Worm (Caenorhabditis elegans) whole organism, midembryonic: ENCODE data around the gene ceh-32.

Source experiments
- T22C8.4 ChIP-seq: fragments of 200-800 bp; sonication (Bioruptor generic); IDR thresholded peaks from 2 replicates; pipeline ENCODE4 v1.3.6; 2022; ENCODE audit warnings: missing genetic modification characterization, missing compliant biosample characterization
- cog-1 ChIP-seq: sonication (generic microtip); optimal IDR thresholded peaks from 2 replicates; lab custom pipeline; 2016; ENCODE audit warnings: missing genetic modification characterization, missing compliant biosample characterization
- flt-1 ChIP-seq: fragments of 200-800 bp; sonication (Bioruptor generic); IDR thresholded peaks from 2 replicates; pipeline ENCODE4 v1.3.6; 2022; ENCODE audit warnings: missing genetic modification characterization, missing compliant biosample characterization
- klf-2 ChIP-seq: fragments of 200-800 bp; sonication (Bioruptor generic); conservative IDR thresholded peaks from 2 replicates; pipeline ENCODE4 v1.3.6; 2022; ENCODE audit warnings: missing genetic modification reagents, missing genetic modification characterization, missing compliant biosample characterization
- med-1 ChIP-seq: sonication (generic microtip); optimal IDR thresholded peaks from 2 replicates; lab custom pipeline; 2017; ENCODE audit warnings: missing genetic modification characterization, mild to moderate bottlenecking, missing compliant biosample characterization, antibody characterized with exemption, missing genetic modification reagents; ENCODE audit not compliant: insufficient read depth
- ref-1 ChIP-seq: fragments of 200-800 bp; sonication (Bioruptor generic); conservative IDR thresholded peaks from 2 replicates; pipeline ENCODE4 v1.3.6; 2022; ENCODE audit warnings: missing genetic modification reagents, missing genetic modification characterization, missing compliant biosample characterization
- tab-1 ChIP-seq: fragments of 200-800 bp; sonication (Bioruptor generic); IDR thresholded peaks from 2 replicates; pipeline ENCODE4 v1.3.6; 2022; ENCODE audit warnings: missing genetic modification characterization, missing compliant biosample characterization
- ztf-23 ChIP-seq: fragments of 200-800 bp; sonication (Bioruptor generic); IDR thresholded peaks from 2 replicates; pipeline ENCODE4 v1.3.6; 2022; ENCODE audit warnings: missing genetic modification reagents, missing genetic modification characterization, missing compliant biosample characterization
- ztf-29 ChIP-seq: fragments of 200-800 bp; sonication (Bioruptor generic); IDR thresholded peaks from 2 replicates; pipeline ENCODE4 v1.3.6; 2022; ENCODE audit warnings: missing genetic modification reagents, missing genetic modification characterization, missing compliant biosample characterization

The ceh-32 gene

DNA sequence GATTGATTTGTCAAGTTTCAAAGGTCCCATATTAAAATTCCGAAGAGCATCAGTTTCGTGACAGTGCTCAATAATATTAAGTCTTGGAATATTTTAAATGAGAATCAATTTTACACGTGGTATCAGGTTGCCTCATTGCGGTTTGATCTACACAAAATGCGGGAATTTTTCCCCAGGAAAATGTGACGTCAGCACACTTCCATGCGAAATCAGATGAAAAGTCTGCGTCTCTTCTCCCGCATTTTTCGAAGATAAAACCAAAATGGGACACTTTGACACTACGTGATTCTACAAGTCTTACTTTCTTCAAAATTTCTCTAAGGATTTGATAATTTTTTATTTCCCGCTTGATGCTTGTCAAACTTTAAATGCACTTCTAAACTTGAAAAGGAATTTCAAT lies 17.7 kb upstream of the ceh-32 start:
- TF ChIP-seq T22C8.4 (GFP tag; lab: Robert Waterston, UW) (no peak), cog-1 (tag; lab: Kevin White, UChicago) (no peak), ztf-29 (no peak), tab-1 (GFP tag; lab: Robert Waterston, UW) (no peak), flt-1 (no peak), ref-1 (GFP tag; lab: Robert Waterston, UW) (no peak), ztf-23 (no peak), med-1 (GFP tag; lab: Kevin White, UChicago) (no peak), klf-2 (GFP tag; lab: Robert Waterston, UW) (no peak)

- no peak for TF ChIP-seq flt-1
- TF ChIP-seq ztf-29 = no peak
Measured at ce11 chrV:11716930-11717329, 11.7 kb upstream of the ceh-32 start.

ce11 chrV:11715797-11716196 lies 10.6 kb upstream of the ceh-32 start, which contains the start of gene tre-3:
TSS of gene tre-3 (minus strand) at chrV:11715903.
- TF ChIP-seq ref-1 (GFP tag; lab: Robert Waterston, UW) (no peak), cog-1 (tag; lab: Kevin White, UChicago) (no peak), klf-2 (GFP tag; lab: Robert Waterston, UW) (no peak), tab-1 (GFP tag; lab: Robert Waterston, UW) (no peak), T22C8.4 (GFP tag; lab: Robert Waterston, UW) (no peak), med-1 (GFP tag; lab: Kevin White, UChicago) (no peak)

ce11 chrV:11711751-11712150 lies 6.6 kb upstream of the ceh-32 start:
- TF ChIP-seq klf-2 (GFP tag; lab: Robert Waterston, UW) (no peak), flt-1 (no peak), tab-1 (GFP tag; lab: Robert Waterston, UW) (no peak), ztf-23 (no peak), T22C8.4 (GFP tag; lab: Robert Waterston, UW) (no peak), ztf-29 (no peak), ref-1 (GFP tag; lab: Robert Waterston, UW) (no peak), cog-1 (tag; lab: Kevin White, UChicago) (no peak), med-1 (GFP tag; lab: Kevin White, UChicago) (no peak)

- no peak for TF ChIP-seq ztf-23
- TF ChIP-seq klf-2 (GFP tag; lab: Robert Waterston, UW) = no peak
- no peak for TF ChIP-seq ztf-29
- TF ChIP-seq T22C8.4 (GFP tag; lab: Robert Waterston, UW) = no peak
- no peak for TF ChIP-seq cog-1 (tag; lab: Kevin White, UChicago)
- TF ChIP-seq med-1 (GFP tag; lab: Kevin White, UChicago) = no peak
- no peak for TF ChIP-seq ref-1 (GFP tag; lab: Robert Waterston, UW)
- no peak for TF ChIP-seq tab-1 (GFP tag; lab: Robert Waterston, UW)
- TF ChIP-seq flt-1 = no peak
Measured at ce11 chrV:11706353-11706752, 1.2 kb upstream of the ceh-32 start.

DNA sequence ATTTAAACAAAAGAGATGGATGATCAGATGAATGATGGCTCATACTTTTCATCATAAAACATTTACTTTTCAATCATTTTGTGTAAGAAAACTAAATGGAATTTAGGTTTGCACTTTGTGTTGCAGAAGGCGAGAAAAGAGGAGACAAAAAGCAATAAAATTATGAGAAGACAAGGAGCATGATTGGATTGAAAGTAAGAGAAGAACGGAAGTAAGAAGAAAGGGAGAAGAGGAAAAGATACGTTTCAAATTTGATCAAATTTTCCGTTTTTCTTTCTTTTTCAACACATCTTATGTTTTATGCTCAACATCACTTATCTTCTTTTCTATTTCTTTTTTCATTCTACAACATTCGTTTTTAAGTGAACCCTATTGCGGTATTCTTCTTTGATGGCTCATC lies 542 bp downstream of the ceh-32 start:
- no peak for TF ChIP-seq tab-1 (GFP tag; lab: Robert Waterston, UW)

DNA sequence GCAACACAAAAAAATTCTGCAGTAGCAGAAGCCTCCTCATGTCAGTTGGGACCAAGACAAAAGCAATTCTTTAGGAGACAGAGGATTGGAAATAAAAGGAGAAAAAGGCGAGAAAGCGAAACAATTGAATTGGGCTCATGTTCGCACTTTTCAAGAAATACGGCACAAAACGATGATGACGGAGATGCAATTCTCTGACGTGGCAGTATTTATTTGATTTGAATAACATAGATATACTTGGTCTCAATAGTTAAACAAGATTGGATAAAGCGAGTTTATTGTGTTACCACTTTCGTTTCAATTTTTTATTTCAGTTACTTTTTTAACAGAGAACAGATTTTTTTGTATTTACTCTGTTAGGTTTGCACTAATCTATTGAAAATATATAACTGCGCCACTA lies 7.7 kb downstream of the ceh-32 start:
- no peak for TF ChIP-seq klf-2 (GFP tag; lab: Robert Waterston, UW)
- no peak for TF ChIP-seq tab-1 (GFP tag; lab: Robert Waterston, UW)
- TF ChIP-seq T22C8.4 (GFP tag; lab: Robert Waterston, UW) = no peak
- TF ChIP-seq med-1 (GFP tag; lab: Kevin White, UChicago) = no peak
- TF ChIP-seq flt-1 = no peak
- no peak for TF ChIP-seq cog-1 (tag; lab: Kevin White, UChicago)
- TF ChIP-seq ref-1 (GFP tag; lab: Robert Waterston, UW) = no peak
- TF ChIP-seq ztf-29 = no peak
- no peak for TF ChIP-seq ztf-23

DNA sequence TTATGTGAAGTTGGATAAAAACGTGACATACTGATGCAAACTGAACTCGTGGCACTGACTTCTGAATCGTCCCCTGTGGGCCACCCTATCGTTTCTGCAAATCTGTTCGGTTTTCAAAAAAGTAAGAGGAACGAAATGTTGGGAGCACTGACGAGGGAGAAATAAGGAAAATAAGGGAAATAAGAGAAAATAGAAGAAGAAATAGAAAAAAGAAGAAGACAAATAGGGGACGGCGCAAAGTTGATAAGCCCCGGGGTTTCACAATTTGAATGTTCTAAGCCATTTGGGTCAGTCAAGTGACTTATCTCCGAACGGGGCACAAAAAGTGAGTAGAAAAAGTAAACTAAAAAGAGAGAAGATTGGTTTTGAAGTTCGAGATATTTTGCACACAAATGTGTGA lies 9.6 kb downstream of the ceh-32 start, which contains the start of gene W05E10.5:
Gene W05E10.5 (minus strand): TSS at position 101 of the 400 bp plus-strand sequence.
- TF ChIP-seq cog-1 (tag; lab: Kevin White, UChicago) = no peak
- TF ChIP-seq klf-2 (GFP tag; lab: Robert Waterston, UW) = no peak
- no peak for TF ChIP-seq ztf-29
- TF ChIP-seq med-1 (GFP tag; lab: Kevin White, UChicago) = no peak
- TF ChIP-seq ztf-23 = no peak
- no peak for TF ChIP-seq ref-1 (GFP tag; lab: Robert Waterston, UW)
- no peak for TF ChIP-seq tab-1 (GFP tag; lab: Robert Waterston, UW)
- no peak for TF ChIP-seq flt-1

- TF ChIP-seq tab-1 (GFP tag; lab: Robert Waterston, UW) = no peak
- no peak for TF ChIP-seq flt-1
- no peak for TF ChIP-seq klf-2 (GFP tag; lab: Robert Waterston, UW)
- TF ChIP-seq T22C8.4 (GFP tag; lab: Robert Waterston, UW) = no peak
- no peak for TF ChIP-seq med-1 (GFP tag; lab: Kevin White, UChicago)
- TF ChIP-seq ref-1 (GFP tag; lab: Robert Waterston, UW) = no peak
- TF ChIP-seq cog-1 (tag; lab: Kevin White, UChicago) = no peak
- TF ChIP-seq ztf-29 = no peak
- TF ChIP-seq ztf-23 = no peak
Measured at ce11 chrV:11691553-11691952, 13.6 kb downstream of the ceh-32 start, which contains the start of gene W05E10.1. TSS of gene W05E10.1 (minus strand) at chrV:11691691.

ce11 chrV:11686877-11687276 lies 18.3 kb downstream of the ceh-32 start, which contains the start of gene W05E10.2:
TSS of gene W05E10.2 (plus strand) at chrV:11687177.
- TF ChIP-seq tab-1 (GFP tag; lab: Robert Waterston, UW) (no peak), klf-2 (GFP tag; lab: Robert Waterston, UW) (no peak), ztf-23 (no peak), cog-1 (tag; lab: Kevin White, UChicago) (no peak), med-1 (GFP tag; lab: Kevin White, UChicago) (no peak), T22C8.4 (GFP tag; lab: Robert Waterston, UW) (no peak), flt-1 (no peak), ztf-29 (no peak), ref-1 (GFP tag; lab: Robert Waterston, UW) (no peak)
